Worm (Caenorhabditis elegans): ENCODE measurements around the gene srg-61.

ce11 chrV:2706379-2706778, 33.7 kb downstream of the srg-61 start:
- no peak for TF ChIP-seq him-1 (tag; optimal IDR thresholded peaks at IDR 0.05)
- TF ChIP-seq W03F9.2 (tag; optimal IDR thresholded peaks at IDR 0.05), result no peak
- TF ChIP-seq dao-5 (tag; optimal IDR thresholded peaks at IDR 0.05), result no peak
